Fruit fly (Drosophila melanogaster) whole organism: ENCODE data around the gene wac.

Experiments used
- CG8478 ChIP-seq: fragments of >200 bp; optimal IDR thresholded peaks from 2 replicates; lab custom pipeline; 2018; ENCODE audit warnings: inconsistent platforms
- Dll ChIP-seq: fragments of >200 bp; optimal IDR thresholded peaks from 2 replicates; lab custom pipeline; 2017
- EcR ChIP-seq, 2 experiments: fragments of >200 bp; optimal IDR thresholded peaks; 2 replicates each; lab custom pipeline; 2017; ENCODE audit warnings: missing biosample characterization in 2 of 2, missing genetic modification characterization in 2 of 2, missing genetic modification reagents in 2 of 2
- pan ChIP-seq: fragments of >200 bp; optimal IDR thresholded peaks from 2 replicates; lab custom pipeline; 2017
- psq ChIP-seq: fragments of >200 bp; optimal IDR thresholded peaks from 2 replicates; lab custom pipeline; 2017
- usp ChIP-seq: fragments of >200 bp; optimal IDR thresholded peaks from 2 replicates; lab custom pipeline; 2017; ENCODE audit warnings: missing biosample characterization, missing genetic modification characterization, mixed read lengths

The wac gene

dm6 chr3L:294841-295408, 36.9 kb downstream of the wac start:
- no peak for TF ChIP-seq pan (lab: Kevin White, UChicago)
- TF ChIP-seq EcR (GFP tag; optimal IDR thresholded peaks at IDR 0.05; lab: Kevin White, UChicago) = no peak
- no peak for TF ChIP-seq psq
- TF ChIP-seq Dll = no peak
- TF ChIP-seq usp = no peak
- no peak for TF ChIP-seq CG8478 (lab: Kevin White, UChicago)

DNA sequence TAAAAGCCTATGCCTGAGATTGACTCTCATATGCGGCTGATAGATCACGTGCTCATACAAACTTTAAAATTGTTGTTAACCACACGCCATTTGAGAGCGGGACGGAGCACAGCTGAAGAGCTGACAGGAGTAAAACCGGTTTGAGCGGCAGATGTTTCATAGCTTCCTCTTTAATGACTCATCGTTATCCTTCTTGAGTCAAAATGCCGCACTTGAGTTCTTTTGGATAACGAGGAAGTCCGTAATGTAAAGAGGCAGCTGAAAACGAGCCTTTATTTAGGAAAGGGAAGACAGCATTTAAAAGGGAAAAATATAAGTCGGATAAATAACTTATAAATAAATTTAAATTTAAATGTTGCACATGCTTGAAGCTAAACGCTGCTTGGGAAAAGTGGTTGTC, 39.3 kb downstream of the wac start:
- TF ChIP-seq CG8478 (lab: Kevin White, UChicago) = no peak
- no peak for TF ChIP-seq pan (lab: Kevin White, UChicago)
- TF ChIP-seq Dll = no peak
- TF ChIP-seq EcR (GFP tag; optimal IDR thresholded peaks at IDR 0.05; lab: Kevin White, UChicago) = no peak
- TF ChIP-seq usp = no peak
- no peak for TF ChIP-seq psq

- no peak for TF ChIP-seq CG8478 (lab: Kevin White, UChicago)
- TF ChIP-seq EcR (GFP tag; optimal IDR thresholded peaks at IDR 0.05; lab: Kevin White, UChicago) = no peak
These were observed 40.5 kb downstream of the wac start for dm6 chr3L:298459-298858.

dm6 chr3L:299952-300605, 42.1 kb downstream of the wac start:
- TF ChIP-seq pan (lab: Kevin White, UChicago) = no peak
- TF ChIP-seq psq = no peak
- no peak for TF ChIP-seq Dll
- no peak for TF ChIP-seq EcR (GFP tag; optimal IDR thresholded peaks at IDR 0.05; lab: Kevin White, UChicago)
- TF ChIP-seq usp = no peak
- no peak for TF ChIP-seq CG8478 (lab: Kevin White, UChicago)
